Fruit fly (Drosophila melanogaster) whole organism, prepupa: Measurements from ENCODE around the gene CG14232.

ENCODE experiments used
- Ets96B ChIP-seq: fragments of 200-800 bp; optimal IDR thresholded peaks from 2 replicates; lab custom pipeline; 2019; ENCODE audit warnings: missing biosample characterization, mild to moderate bottlenecking, missing genetic modification characterization, moderate library complexity
- esn ChIP-seq: fragments of 200-800 bp; sonication (Bioruptor generic); optimal IDR thresholded peaks from 2 replicates; lab custom pipeline; 2016; ENCODE audit warnings: missing biosample characterization, mild to moderate bottlenecking, missing genetic modification characterization, moderate library complexity
- topi ChIP-seq: fragments of 200-800 bp; sonication (Bioruptor generic); optimal IDR thresholded peaks from 3 replicates; lab custom pipeline; 2016; ENCODE audit warnings: missing biosample characterization, missing genetic modification characterization

- TF ChIP-seq Ets96B (tag; lab: Kevin White, UChicago) (no peak), topi (GFP tag; lab: Kevin White, UChicago) (no peak), esn (GFP tag; lab: Kevin White, UChicago) (no peak)
Measured at dm6 chrX:19752344-19752743, 48.3 kb upstream of the CG14232 start.
